Worm (Caenorhabditis elegans) whole organism, L4 larva: Measurements from ENCODE around the gene egl-19.

Source experiments
- F37D6.2 ChIP-seq: sonication (generic microtip); optimal IDR thresholded peaks from 2 replicates; lab custom pipeline; 2016; ENCODE audit warnings: mild to moderate bottlenecking, missing genetic modification characterization, missing compliant biosample characterization
- F44E2.7 ChIP-seq: fragments of 200-800 bp; sonication (Bioruptor generic); IDR thresholded peaks from 2 replicates; pipeline ENCODE4 v2.1.2; 2022; ENCODE audit warnings: missing genetic modification characterization, missing compliant biosample characterization
- Y105C5A.15 ChIP-seq: fragments of 200-800 bp; sonication (Bioruptor generic); IDR thresholded peaks from 2 replicates; pipeline ENCODE4 v1.3.6; 2022; ENCODE audit warnings: missing genetic modification characterization, missing compliant biosample characterization
- Y5F2A.4 ChIP-seq: fragments of 200-800 bp; sonication (Bioruptor generic); optimal IDR thresholded peaks from 2 replicates; lab custom pipeline; 2018; ENCODE audit warnings: mild to moderate bottlenecking, missing genetic modification characterization, missing compliant biosample characterization
- Y75B8A.6 ChIP-seq: fragments of 200-800 bp; sonication (Bioruptor generic); IDR thresholded peaks from 2 replicates; pipeline ENCODE4 v1.3.6; 2022; ENCODE audit warnings: missing genetic modification reagents, missing genetic modification characterization, missing compliant biosample characterization
- aha-1 ChIP-seq: fragments of 150-350 bp; peaks from one replicate; lab custom pipeline; 2014; ENCODE audit warnings: missing biosample characterization, missing genetic modification characterization
- aly-2 ChIP-seq: sonication (generic microtip); optimal IDR thresholded peaks from 2 replicates; lab custom pipeline; 2018; ENCODE audit warnings: missing biosample characterization, missing genetic modification characterization
- arid-1 ChIP-seq: fragments of 200-800 bp; sonication (Bioruptor generic); conservative IDR thresholded peaks from 2 replicates; pipeline ENCODE4 v1.3.6; 2022; ENCODE audit warnings: missing genetic modification reagents, missing genetic modification characterization, missing compliant biosample characterization
- attf-4 ChIP-seq: sonication (generic microtip); optimal IDR thresholded peaks from 3 replicates; lab custom pipeline; 2017; ENCODE audit warnings: missing biosample characterization, missing genetic modification characterization
- ces-1 ChIP-seq: fragments of 150-350 bp; sonication (generic microtip); optimal IDR thresholded peaks from 4 replicates; lab custom pipeline; 2014; ENCODE audit warnings: missing biosample characterization, missing genetic modification reagents, missing genetic modification characterization
- daf-12 ChIP-seq: fragments of 150-350 bp; optimal IDR thresholded peaks from 2 replicates; lab custom pipeline; 2014; ENCODE audit warnings: missing biosample characterization, missing genetic modification reagents, missing genetic modification characterization
- daf-16 ChIP-seq, 3 experiments: sonication (generic microtip); optimal IDR thresholded peaks; 2 replicates each; lab custom pipeline; 2016 to 2017; ENCODE audit warnings: missing genetic modification characterization in 3 of 3, missing genetic modification reagents in 3 of 3, mild to moderate bottlenecking in 2 of 3, missing compliant biosample characterization in 2 of 3, missing biosample characterization in 1 of 3, moderate library complexity in 1 of 3
- dmd-6 ChIP-seq: fragments of 200-800 bp; sonication (Bioruptor generic); IDR thresholded peaks from 2 replicates; pipeline ENCODE4 v1.3.6; 2022; ENCODE audit warnings: missing genetic modification reagents, missing genetic modification characterization, missing compliant biosample characterization
- fkh-10 ChIP-seq: fragments of 150-350 bp; optimal IDR thresholded peaks from 2 replicates; lab custom pipeline; 2014; ENCODE audit warnings: missing biosample characterization, missing genetic modification reagents, missing genetic modification characterization
- gei-8 ChIP-seq: fragments of 200-800 bp; sonication (Bioruptor generic); optimal IDR thresholded peaks from 2 replicates; lab custom pipeline; 2018; ENCODE audit warnings: mild to moderate bottlenecking, missing genetic modification characterization, missing compliant biosample characterization
- lin-39 ChIP-seq: fragments of 150-350 bp; optimal IDR thresholded peaks from 2 replicates; lab custom pipeline; 2014; ENCODE audit warnings: missing biosample characterization, missing genetic modification reagents, missing genetic modification characterization
- lir-3 ChIP-seq: sonication (generic microtip); optimal IDR thresholded peaks from 2 replicates; lab custom pipeline; 2016; ENCODE audit warnings: mild to moderate bottlenecking, missing genetic modification characterization, missing compliant biosample characterization
- mdl-1 ChIP-seq, 2 experiments: fragments of 150-350 bp in 1 of 2; sonication (generic microtip) in 1 of 2; optimal IDR thresholded peaks; 2 replicates each; lab custom pipeline; 2014 to 2017; ENCODE audit warnings: missing biosample characterization in 2 of 2, missing genetic modification characterization in 2 of 2
- mxl-3 ChIP-seq: fragments of 200-800 bp; sonication (Bioruptor generic); optimal IDR thresholded peaks from 2 replicates; lab custom pipeline; 2018; ENCODE audit warnings: mild to moderate bottlenecking, missing genetic modification characterization, missing compliant biosample characterization
- nhr-102 ChIP-seq: sonication (generic microtip); optimal IDR thresholded peaks from 2 replicates; lab custom pipeline; 2016; ENCODE audit warnings: mild to moderate bottlenecking, missing genetic modification characterization, moderate library complexity, missing compliant biosample characterization
- nhr-11 ChIP-seq: fragments of 150-350 bp; optimal IDR thresholded peaks from 2 replicates; lab custom pipeline; 2014; ENCODE audit warnings: missing biosample characterization, missing genetic modification characterization
- nhr-111 ChIP-seq: fragments of 200-800 bp; sonication (Bioruptor generic); optimal IDR thresholded peaks from 2 replicates; lab custom pipeline; 2018; ENCODE audit warnings: mild to moderate bottlenecking, missing genetic modification characterization, missing compliant biosample characterization
- nhr-237 ChIP-seq: sonication (generic microtip); optimal IDR thresholded peaks from 2 replicates; lab custom pipeline; 2017; ENCODE audit warnings: missing biosample characterization, missing genetic modification characterization
- pha-4 ChIP-seq, 2 experiments: fragments of 150-350 bp in 1 of 2; fragments of 200-800 bp in 1 of 2; sonication (Bioruptor generic) in 1 of 2; IDR thresholded peaks in 1 of 2; optimal IDR thresholded peaks in 1 of 2; 2 replicates each; pipeline versions ENCODE4 v1.3.6 to Lab custom; 2014 to 2022; ENCODE audit warnings: missing genetic modification characterization in 2 of 2, missing genetic modification reagents in 2 of 2, missing biosample characterization in 1 of 2, missing compliant biosample characterization in 1 of 2
- saeg-2 ChIP-seq: fragments of 200-800 bp; sonication (Bioruptor generic); IDR thresholded peaks from 2 replicates; pipeline ENCODE4 v1.3.6; 2022; ENCODE audit warnings: missing genetic modification reagents, missing genetic modification characterization, missing compliant biosample characterization
- sdz-12 ChIP-seq: fragments of 200-800 bp; sonication (Bioruptor generic); optimal IDR thresholded peaks from 2 replicates; lab custom pipeline; 2018; ENCODE audit warnings: mild to moderate bottlenecking, missing genetic modification characterization, missing compliant biosample characterization
- skn-1 ChIP-seq: fragments of 150-350 bp; optimal IDR thresholded peaks from 2 replicates; lab custom pipeline; 2014; ENCODE audit warnings: missing biosample characterization, missing genetic modification characterization
- spr-3 ChIP-seq: fragments of 200-800 bp; sonication (Bioruptor generic); optimal IDR thresholded peaks from 2 replicates; lab custom pipeline; 2018; ENCODE audit warnings: mild to moderate bottlenecking, missing genetic modification characterization, missing compliant biosample characterization
- tag-97 ChIP-seq: fragments of 200-800 bp; sonication (Bioruptor generic); IDR thresholded peaks from 2 replicates; pipeline ENCODE4 v1.3.6; 2022; ENCODE audit warnings: missing genetic modification characterization, missing compliant biosample characterization
- unc-62 ChIP-seq, 3 experiments: fragments of 150-350 bp in 1 of 3; sonication (generic microtip); optimal IDR thresholded peaks in 2 of 3; peaks in 1 of 3; 1 replicate in 1 of 3; 2 replicates in 2 of 3; lab custom pipeline; 2014 to 2017; ENCODE audit warnings: missing biosample characterization in 3 of 3, missing genetic modification characterization in 3 of 3, missing genetic modification reagents in 3 of 3, missing genotype in 1 of 3
- vab-7 ChIP-seq: fragments of 200-800 bp; sonication (Bioruptor generic); IDR thresholded peaks from 2 replicates; pipeline ENCODE4 v1.3.6; 2022; ENCODE audit warnings: missing genetic modification reagents, missing genetic modification characterization, missing compliant biosample characterization
- zag-1 ChIP-seq: fragments of 150-350 bp; optimal IDR thresholded peaks from 2 replicates; lab custom pipeline; 2014; ENCODE audit warnings: missing biosample characterization, missing genetic modification characterization
- zfp-3 ChIP-seq: fragments of 200-800 bp; sonication (Bioruptor generic); conservative IDR thresholded peaks from 2 replicates; pipeline ENCODE4 v1.3.6; 2022; ENCODE audit warnings: missing genetic modification reagents, missing genetic modification characterization, missing compliant biosample characterization
- ztf-11 ChIP-seq: fragments of 150-350 bp; optimal IDR thresholded peaks from 2 replicates; lab custom pipeline; 2014; ENCODE audit warnings: missing biosample characterization, missing genetic modification characterization

Gene egl-19

ce11 chrIV:7420913-7421312, 15.5 kb downstream of the egl-19 start, which contains the start of gene srtx-1:
TSS of gene srtx-1 (plus strand) at chrIV:7421213.
- peak in 1 of 2 experiments; percentile 70 for TF ChIP-seq unc-62 (GFP tag; optimal IDR thresholded peaks at IDR 0.05 in 1 of 2; lab: Kevin White, UChicago)
- TF ChIP-seq unc-62 (tag; optimal IDR thresholded peaks at IDR 0.05; lab: Kevin White, UChicago): no peak
- TF ChIP-seq nhr-111 (GFP tag; lab: Kevin White, UChicago): no peak
- TF ChIP-seq lin-39 (tag; lab: Kevin White, UChicago): no peak
- TF ChIP-seq Y105C5A.15 (GFP tag; lab: Robert Waterston, UW): no peak
- TF ChIP-seq pha-4 (GFP tag; IDR thresholded peaks at IDR 0.05; lab: Robert Waterston, UW): no peak
- no peak for TF ChIP-seq pha-4 (tag; optimal IDR thresholded peaks at IDR 0.05; lab: Kevin White, UChicago)

ce11 chrIV:7424198-7424597, 18.8 kb downstream of the egl-19 start, which contains the start of gene unc-82:
TSS of gene unc-82 (plus strand) at chrIV:7424498.
- TF ChIP-seq aha-1: peak; percentile 74
- no peak for TF ChIP-seq zfp-3

- TF ChIP-seq daf-16 (GFP tag; optimal IDR thresholded peaks at IDR 0.05; lab: Kevin White, UChicago) (peak in 1 of 2 experiments; percentile 18), daf-16 (tag; optimal IDR thresholded peaks at IDR 0.05; lab: Kevin White, UChicago) (no peak), aha-1 (peak; percentile 40), nhr-102 (no peak), nhr-11 (tag; lab: Kevin White, UChicago) (peak; percentile 63)
Measured at ce11 chrIV:7426055-7426454, 20.7 kb downstream of the egl-19 start.

ce11 chrIV:7428347-7428746, 23.0 kb downstream of the egl-19 start:
- TF ChIP-seq nhr-102: no peak
- TF ChIP-seq attf-4 (tag; lab: Kevin White, UChicago): no peak
- TF ChIP-seq ces-1 (GFP tag; lab: Kevin White, UChicago): no peak
- no peak for TF ChIP-seq lin-39 (tag; lab: Kevin White, UChicago)
- TF ChIP-seq gei-8 (GFP tag; lab: Kevin White, UChicago): no peak
- no peak for TF ChIP-seq aly-2
- TF ChIP-seq fkh-10: no peak
- no peak for TF ChIP-seq mdl-1 (tag; optimal IDR thresholded peaks at IDR 0.05; lab: Kevin White, UChicago)
- no peak for TF ChIP-seq lir-3 (tag; lab: Kevin White, UChicago)
- TF ChIP-seq vab-7 (GFP tag; lab: Robert Waterston, UW): no peak
- TF ChIP-seq zfp-3: no peak
- TF ChIP-seq zag-1 (tag; lab: Kevin White, UChicago): no peak
- no peak for TF ChIP-seq Y105C5A.15 (GFP tag; lab: Robert Waterston, UW)
- no peak for TF ChIP-seq dmd-6 (GFP tag; lab: Robert Waterston, UW)

- TF ChIP-seq Y5F2A.4 (GFP tag; lab: Kevin White, UChicago): no peak
- no peak for TF ChIP-seq Y75B8A.6
- no peak for TF ChIP-seq tag-97 (GFP tag; lab: Robert Waterston, UW)
- no peak for TF ChIP-seq ztf-11
- TF ChIP-seq skn-1 (tag; lab: Kevin White, UChicago): no peak
- no peak for TF ChIP-seq fkh-10
- no peak for TF ChIP-seq F44E2.7 (GFP tag; lab: Robert Waterston, UW)
- TF ChIP-seq mxl-3: no peak
- TF ChIP-seq spr-3 (GFP tag; lab: Kevin White, UChicago): no peak
- no peak for TF ChIP-seq arid-1 (GFP tag; lab: Robert Waterston, UW)
- no peak for TF ChIP-seq saeg-2
- TF ChIP-seq nhr-237 (tag; lab: Kevin White, UChicago): no peak
- no peak for TF ChIP-seq sdz-12
- TF ChIP-seq F37D6.2 (tag; lab: Kevin White, UChicago): no peak
- TF ChIP-seq daf-16 (GFP tag; optimal IDR thresholded peaks at IDR 0.05; lab: Kevin White, UChicago): no peak
- TF ChIP-seq daf-16 (tag; optimal IDR thresholded peaks at IDR 0.05; lab: Kevin White, UChicago): no peak
- no peak for TF ChIP-seq Y105C5A.15 (GFP tag; lab: Robert Waterston, UW)
- TF ChIP-seq daf-12 (tag; lab: Kevin White, UChicago): no peak
Measured at ce11 chrIV:7428998-7429397, 23.6 kb downstream of the egl-19 start.
